Fruit fly (Drosophila melanogaster): ENCODE measurements around the gene bin.

DNA sequence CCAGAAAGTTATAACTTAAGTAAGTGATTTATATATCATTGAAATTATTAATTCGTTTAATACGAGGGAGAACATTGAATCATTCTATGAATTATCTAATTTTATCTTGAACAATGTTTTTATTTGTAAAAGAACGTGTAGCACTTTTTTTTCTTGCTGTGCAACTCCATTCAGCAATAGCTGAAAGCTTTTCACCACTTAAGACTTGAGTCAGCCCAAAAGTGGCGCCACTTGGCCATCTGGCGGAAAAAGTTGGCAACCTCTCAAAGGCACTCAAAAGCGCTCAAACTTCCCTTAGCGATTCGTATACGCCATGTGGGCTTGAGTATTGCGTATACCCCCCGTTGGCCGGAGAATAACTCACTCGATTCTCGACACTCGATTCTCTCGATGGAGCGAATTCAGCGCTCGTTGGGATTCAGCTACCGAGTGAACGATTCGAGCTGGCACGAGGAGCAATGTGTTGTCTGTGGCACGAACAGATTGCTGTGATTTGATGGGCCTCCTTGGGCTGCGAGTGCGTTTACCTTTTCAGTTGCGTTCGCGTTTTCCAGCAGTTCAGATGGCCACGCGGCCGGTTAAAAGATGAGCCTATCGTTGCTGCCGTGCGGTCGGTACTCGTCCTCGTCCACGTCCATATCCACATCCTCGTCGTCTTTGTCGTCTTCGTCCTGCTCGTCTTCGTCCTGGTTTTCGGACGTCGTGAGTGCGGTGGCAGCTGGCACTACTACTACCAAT is 23.3 kb downstream of the bin start:
- no peak for TF ChIP-seq Dfd (GFP tag; optimal IDR thresholded peaks at IDR 0.05)
- no peak for TF ChIP-seq jim (GFP tag; optimal IDR thresholded peaks at IDR 0.05)
